Fruit fly (Drosophila melanogaster) whole organism: ENCODE results near the gene Las.

Source experiments
- CG8478 ChIP-seq: fragments of >200 bp; optimal IDR thresholded peaks from 2 replicates; lab custom pipeline; 2018; ENCODE audit warnings: inconsistent platforms
- pan ChIP-seq: fragments of >200 bp; optimal IDR thresholded peaks from 2 replicates; lab custom pipeline; 2017
- psq ChIP-seq: fragments of >200 bp; optimal IDR thresholded peaks from 2 replicates; lab custom pipeline; 2017
- usp ChIP-seq: fragments of >200 bp; optimal IDR thresholded peaks from 2 replicates; lab custom pipeline; 2017; ENCODE audit warnings: missing biosample characterization, missing genetic modification characterization, mixed read lengths

- no peak for TF ChIP-seq usp
- TF ChIP-seq pan (lab: Kevin White, UChicago) = no peak
- TF ChIP-seq CG8478 (lab: Kevin White, UChicago) = no peak
- no peak for TF ChIP-seq psq (lab: Kevin White, UChicago)
Measured at dm6 chr3L:20403493-20404379, 28.4 kb downstream of the Las start.
